Fruit fly (Drosophila melanogaster): ENCODE measurements around the gene Rpt3.

DNA sequence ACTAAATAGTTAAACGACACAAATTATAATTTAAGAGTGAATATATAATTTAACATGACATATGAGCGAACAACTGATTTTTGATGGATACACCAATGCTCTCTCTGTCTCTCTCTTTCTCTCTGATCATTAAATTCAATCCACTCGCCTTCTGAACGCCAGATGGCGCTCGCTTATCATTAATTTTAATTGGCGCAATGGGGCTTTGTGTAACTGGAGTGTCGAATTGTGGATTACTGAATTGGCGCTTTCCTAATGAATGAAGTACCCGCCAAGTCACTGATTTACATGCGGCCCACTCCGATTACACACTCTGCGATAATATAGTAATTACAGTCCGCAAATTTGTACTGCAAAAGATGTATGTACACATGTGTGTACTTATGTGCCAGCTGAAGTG is 43.1 kb upstream of the Rpt3 start:
- TF ChIP-seq Pif1B (GFP tag; optimal IDR thresholded peaks at IDR 0.05) (no peak), CG14655 (GFP tag; optimal IDR thresholded peaks at IDR 0.05) (no peak), rn (GFP tag; IDR thresholded peaks at IDR 0.05) (no peak), CG34367 (tag; optimal IDR thresholded peaks at IDR 0.05) (no peak), gl (tag; optimal IDR thresholded peaks at IDR 0.05) (no peak), EcR (GFP tag; optimal IDR thresholded peaks at IDR 0.05) (no peak), CG15710 (tag; optimal IDR thresholded peaks at IDR 0.05) (no peak), CG17806 (tag; optimal IDR thresholded peaks at IDR 0.05) (no peak), CG8301 (tag; optimal IDR thresholded peaks at IDR 0.05) (no peak), D1 (tag; optimal IDR thresholded peaks at IDR 0.05) (no peak)

Data from whole organism, pupa.